Worm (Caenorhabditis elegans) whole organism, young adult: Measurements from ENCODE around the gene ccdc-149.

Source experiments
- B0261.1 ChIP-seq: sonication (generic microtip); optimal IDR thresholded peaks from 2 replicates; lab custom pipeline; 2016; ENCODE audit warnings: mild to moderate bottlenecking, missing genetic modification characterization, moderate library complexity, missing compliant biosample characterization
- D2030.7 ChIP-seq: fragments of 200-800 bp; sonication (Bioruptor generic); IDR thresholded peaks from 2 replicates; pipeline ENCODE4 v1.3.6; 2022; ENCODE audit warnings: missing genetic modification reagents, missing genetic modification characterization, missing compliant biosample characterization
- F10E7.11 ChIP-seq: sonication (generic microtip); optimal IDR thresholded peaks from 2 replicates; lab custom pipeline; 2017; ENCODE audit warnings: mild to moderate bottlenecking, missing genetic modification characterization, moderate library complexity, missing compliant biosample characterization
- F57A8.1 ChIP-seq: fragments of 200-800 bp; sonication (Bioruptor generic); optimal IDR thresholded peaks from 2 replicates; lab custom pipeline; 2018; ENCODE audit warnings: mild to moderate bottlenecking, missing genetic modification characterization, moderate library complexity, missing compliant biosample characterization
- K12H6.12 ChIP-seq: fragments of 200-800 bp; sonication (Bioruptor generic); optimal IDR thresholded peaks from 2 replicates; lab custom pipeline; 2018; ENCODE audit warnings: mild to moderate bottlenecking, missing genetic modification characterization, missing compliant biosample characterization
- Y53G8AR.9 ChIP-seq: fragments of 200-800 bp; sonication (Bioruptor generic); conservative IDR thresholded peaks from 2 replicates; pipeline ENCODE4 v1.3.6; 2022; ENCODE audit warnings: missing genetic modification reagents, missing genetic modification characterization, missing compliant biosample characterization
- Y56A3A.18 ChIP-seq: fragments of 200-800 bp; sonication (Bioruptor generic); IDR thresholded peaks from 2 replicates; pipeline ENCODE4 v1.3.6; 2022; ENCODE audit warnings: missing genetic modification reagents, missing genetic modification characterization, missing compliant biosample characterization
- akir-1 ChIP-seq: fragments of 200-800 bp; sonication (Bioruptor generic); optimal IDR thresholded peaks from 2 replicates; lab custom pipeline; 2018; ENCODE audit warnings: mild to moderate bottlenecking, missing genetic modification characterization, moderate library complexity, missing compliant biosample characterization
- atf-7 ChIP-seq: sonication (generic microtip); optimal IDR thresholded peaks from 2 replicates; lab custom pipeline; 2017; ENCODE audit warnings: mild to moderate bottlenecking, missing genetic modification characterization, missing compliant biosample characterization
- athp-1 ChIP-seq: sonication (generic microtip); optimal IDR thresholded peaks from 2 replicates; lab custom pipeline; 2017; ENCODE audit warnings: mild to moderate bottlenecking, missing genetic modification characterization, missing compliant biosample characterization
- attf-3 ChIP-seq: fragments of 200-800 bp; sonication (Bioruptor generic); conservative IDR thresholded peaks from 2 replicates; pipeline ENCODE4 v1.3.6; 2022; ENCODE audit warnings: missing genetic modification reagents, missing genetic modification characterization, missing compliant biosample characterization
- cebp-1 ChIP-seq, 2 experiments: fragments of 200-800 bp in 1 of 2; sonication (Bioruptor generic) in 1 of 2; sonication (generic microtip) in 1 of 2; IDR thresholded peaks in 1 of 2; optimal IDR thresholded peaks in 1 of 2; 2 replicates each; pipeline versions ENCODE4 v1.3.6 to Lab custom; 2017 to 2022; ENCODE audit warnings: missing compliant biosample characterization in 2 of 2, missing genetic modification characterization in 2 of 2, mild to moderate bottlenecking in 1 of 2, missing genetic modification reagents in 1 of 2, moderate library complexity in 1 of 2
- cebp-2 ChIP-seq: fragments of 200-800 bp; sonication (Bioruptor generic); IDR thresholded peaks from 2 replicates; pipeline ENCODE4 v1.3.6; 2022; ENCODE audit warnings: missing genetic modification characterization, missing compliant biosample characterization
- ceh-100 ChIP-seq: fragments of 200-800 bp; sonication (Bioruptor generic); IDR thresholded peaks from 2 replicates; pipeline ENCODE4 v1.3.6; 2022; ENCODE audit warnings: missing genetic modification reagents, missing genetic modification characterization, missing compliant biosample characterization
- ceh-58 ChIP-seq: fragments of 200-800 bp; sonication (Bioruptor generic); IDR thresholded peaks from 2 replicates; pipeline ENCODE4 v1.3.6; 2022; ENCODE audit warnings: missing genetic modification characterization, missing compliant biosample characterization
- ceh-91 ChIP-seq: fragments of 200-800 bp; sonication (Bioruptor generic); IDR thresholded peaks from 2 replicates; pipeline ENCODE4 v1.3.6; 2022; ENCODE audit warnings: missing genetic modification reagents, missing genetic modification characterization, missing compliant biosample characterization
- die-1 ChIP-seq: sonication (generic microtip); optimal IDR thresholded peaks from 2 replicates; lab custom pipeline; 2016; ENCODE audit warnings: missing genotype, mild to moderate bottlenecking, missing genetic modification characterization, missing compliant biosample characterization
- dox-1 ChIP-seq: fragments of 200-800 bp; sonication (Bioruptor generic); IDR thresholded peaks from 2 replicates; pipeline ENCODE4 v1.3.6; 2022; ENCODE audit warnings: missing genetic modification reagents, missing genetic modification characterization, missing compliant biosample characterization
- dpl-1 ChIP-seq: fragments of 150-350 bp; optimal IDR thresholded peaks from 2 replicates; lab custom pipeline; 2014; ENCODE audit warnings: missing biosample characterization, missing genetic modification reagents, missing genetic modification characterization
- efl-1 ChIP-seq: fragments of 150-350 bp; optimal IDR thresholded peaks from 2 replicates; lab custom pipeline; 2014; ENCODE audit warnings: missing biosample characterization, missing genetic modification reagents, missing genetic modification characterization
- egrh-3 ChIP-seq: fragments of 200-800 bp; sonication (Bioruptor generic); IDR thresholded peaks from 2 replicates; pipeline ENCODE4 v1.3.6; 2022; ENCODE audit warnings: missing genetic modification reagents, missing genetic modification characterization, missing compliant biosample characterization
- ets-4 ChIP-seq: fragments of 200-800 bp; sonication (Bioruptor generic); optimal IDR thresholded peaks from 2 replicates; lab custom pipeline; 2018; ENCODE audit warnings: mild to moderate bottlenecking, missing genetic modification characterization, missing compliant biosample characterization
- fkh-3 ChIP-seq: sonication (generic microtip); optimal IDR thresholded peaks from 2 replicates; lab custom pipeline; 2016; ENCODE audit warnings: mild to moderate bottlenecking, missing genetic modification characterization, missing compliant biosample characterization
- him-1 ChIP-seq: sonication (generic microtip); optimal IDR thresholded peaks from 2 replicates; lab custom pipeline; 2016; ENCODE audit warnings: missing genotype, missing genetic modification reagents, missing genetic modification characterization, missing compliant biosample characterization
- hsf-1 ChIP-seq: fragments of 200-800 bp; sonication (Bioruptor generic); IDR thresholded peaks from 2 replicates; pipeline ENCODE4 v1.3.6; 2022; ENCODE audit warnings: missing genetic modification reagents, missing genetic modification characterization, missing compliant biosample characterization
- lag-1 ChIP-seq: fragments of 200-800 bp; sonication (Bioruptor generic); IDR thresholded peaks from 2 replicates; pipeline ENCODE4 v1.3.6; 2022; ENCODE audit warnings: missing genetic modification reagents, missing genetic modification characterization, missing compliant biosample characterization
- let-607 ChIP-seq, 2 experiments: fragments of 200-800 bp in 1 of 2; sonication (Bioruptor generic) in 1 of 2; sonication (generic microtip) in 1 of 2; optimal IDR thresholded peaks; 2 replicates each; lab custom pipeline; 2016 to 2018; ENCODE audit warnings: mild to moderate bottlenecking in 2 of 2, missing compliant biosample characterization in 2 of 2, missing genetic modification characterization in 2 of 2, moderate library complexity in 2 of 2, missing genotype in 1 of 2
- lin-35 ChIP-seq, 3 experiments: fragments of 150-350 bp in 2 of 3; sonication (generic microtip) in 1 of 3; optimal IDR thresholded peaks; 2 replicates each; lab custom pipeline; 2014 to 2018; ENCODE audit warnings: missing biosample characterization in 3 of 3, missing genetic modification characterization in 3 of 3, missing genetic modification reagents in 3 of 3
- lsl-1 ChIP-seq: fragments of 200-800 bp; sonication (Bioruptor generic); optimal IDR thresholded peaks from 2 replicates; lab custom pipeline; 2018; ENCODE audit warnings: mild to moderate bottlenecking, missing genetic modification characterization, moderate library complexity, missing compliant biosample characterization
- madf-10 ChIP-seq: sonication (generic microtip); optimal IDR thresholded peaks from 2 replicates; lab custom pipeline; 2016; ENCODE audit warnings: mild to moderate bottlenecking, missing genetic modification characterization, missing compliant biosample characterization
- madf-3 ChIP-seq: fragments of 200-800 bp; sonication (Bioruptor generic); IDR thresholded peaks from 2 replicates; pipeline ENCODE4 v1.3.6; 2022; ENCODE audit warnings: missing genetic modification reagents, missing genetic modification characterization, missing compliant biosample characterization
- madf-6 ChIP-seq: fragments of 200-800 bp; sonication (Bioruptor generic); IDR thresholded peaks from 2 replicates; pipeline ENCODE4 v1.3.6; 2022; ENCODE audit warnings: missing genetic modification reagents, missing genetic modification characterization, missing compliant biosample characterization
- madf-8 ChIP-seq: fragments of 200-800 bp; sonication (Bioruptor generic); conservative IDR thresholded peaks from 2 replicates; pipeline ENCODE4 v1.3.6; 2022; ENCODE audit warnings: missing genetic modification reagents, missing genetic modification characterization, missing compliant biosample characterization
- mcd-1 ChIP-seq: fragments of 200-800 bp; sonication (Bioruptor generic); IDR thresholded peaks from 2 replicates; pipeline ENCODE4 v1.3.6; 2022; ENCODE audit warnings: missing genetic modification reagents, missing genetic modification characterization, missing compliant biosample characterization
- mel-28 ChIP-seq: sonication (generic microtip); optimal IDR thresholded peaks from 2 replicates; lab custom pipeline; 2016; ENCODE audit warnings: borderline replicate concordance, mild to moderate bottlenecking, missing genetic modification characterization, missing compliant biosample characterization
- nhr-120 ChIP-seq: fragments of 200-800 bp; sonication (Bioruptor generic); IDR thresholded peaks from 2 replicates; pipeline ENCODE4 v1.3.6; 2022; ENCODE audit warnings: missing genetic modification characterization, missing compliant biosample characterization
- nhr-80 ChIP-seq: sonication (generic microtip); optimal IDR thresholded peaks from 2 replicates; lab custom pipeline; 2016; ENCODE audit warnings: missing genetic modification characterization, missing compliant biosample characterization
- snpc-1.1 ChIP-seq: sonication (generic microtip); optimal IDR thresholded peaks from 2 replicates; lab custom pipeline; 2017; ENCODE audit warnings: missing genetic modification characterization, mild to moderate bottlenecking, missing compliant biosample characterization, antibody characterized with exemption, moderate library complexity, missing genotype, missing genetic modification reagents; ENCODE audit not compliant: insufficient read depth
- snpc-1.3 ChIP-seq: sonication (generic microtip); optimal IDR thresholded peaks from 2 replicates; lab custom pipeline; 2017; ENCODE audit warnings: missing genetic modification characterization, mild to moderate bottlenecking, missing compliant biosample characterization, antibody characterized with exemption, moderate library complexity, missing genotype, missing genetic modification reagents; ENCODE audit not compliant: insufficient read depth
- snpc-3.4 ChIP-seq: sonication (generic microtip); optimal IDR thresholded peaks from 2 replicates; lab custom pipeline; 2017; ENCODE audit warnings: missing genetic modification characterization, mild to moderate bottlenecking, missing compliant biosample characterization, antibody characterized with exemption, moderate library complexity, missing genotype, missing genetic modification reagents
- snpc-4 ChIP-seq, 5 experiments: fragments of 150-350 bp in 1 of 5; sonication (generic microtip) in 4 of 5; optimal IDR thresholded peaks; 2 replicates each; lab custom pipeline; 2014 to 2018; ENCODE audit warnings: missing genetic modification characterization in 5 of 5, missing biosample characterization in 3 of 5, antibody characterized with exemption in 2 of 5, mild to moderate bottlenecking in 2 of 5, missing compliant biosample characterization in 2 of 5, missing genotype in 2 of 5, moderate library complexity in 2 of 5, missing genetic modification reagents in 1 of 5
- tbp1 ChIP-seq: fragments of 200-800 bp; sonication (Bioruptor generic); optimal IDR thresholded peaks from 2 replicates; lab custom pipeline; 2018; ENCODE audit warnings: mild to moderate bottlenecking, missing genetic modification characterization, missing compliant biosample characterization
- ztf-18 ChIP-seq: sonication (generic microtip); optimal IDR thresholded peaks from 2 replicates; lab custom pipeline; 2016; ENCODE audit warnings: missing genotype, mild to moderate bottlenecking, missing genetic modification characterization, missing compliant biosample characterization
- ztf-22 ChIP-seq: fragments of 200-800 bp; sonication (Bioruptor generic); optimal IDR thresholded peaks from 2 replicates; lab custom pipeline; 2018; ENCODE audit warnings: mild to moderate bottlenecking, missing genetic modification characterization, moderate library complexity, missing compliant biosample characterization
- ztf-6 ChIP-seq: fragments of 200-800 bp; sonication (Bioruptor generic); IDR thresholded peaks from 2 replicates; pipeline ENCODE4 v1.3.6; 2022; ENCODE audit warnings: missing genetic modification reagents, missing genetic modification characterization, missing compliant biosample characterization

The ccdc-149 gene

DNA sequence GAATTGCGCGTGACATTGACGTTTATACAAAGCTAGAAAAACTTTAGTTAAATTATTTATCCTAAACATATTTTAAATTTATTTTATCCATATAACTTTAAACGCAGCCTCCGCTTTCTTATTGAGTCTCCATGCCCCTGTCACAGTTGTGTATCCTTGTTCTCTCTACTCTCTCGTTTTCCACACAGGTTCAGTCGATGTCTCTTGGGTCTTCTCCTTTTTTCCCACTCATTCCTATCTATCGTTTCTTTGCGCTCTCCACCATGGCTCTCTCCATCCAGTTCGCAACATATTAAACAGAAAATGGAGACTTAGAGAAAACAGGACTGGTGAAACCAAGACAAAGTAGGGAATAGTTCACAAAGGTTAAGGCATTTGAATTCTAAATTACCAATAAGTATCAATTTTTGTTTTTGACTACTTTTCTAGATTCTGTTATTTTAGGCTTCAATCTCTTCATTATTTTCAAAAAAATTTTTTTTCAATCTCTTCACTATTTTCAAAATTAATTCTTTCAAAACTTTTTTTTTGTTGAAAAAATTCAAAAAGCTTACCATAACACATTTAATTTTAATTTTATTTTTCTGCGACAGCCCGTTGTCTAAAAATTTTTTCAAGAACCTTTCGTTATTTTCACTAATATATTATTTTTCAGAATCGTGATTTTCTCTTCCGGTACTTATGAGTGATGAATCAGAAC is 11.0 kb upstream of the ccdc-149 start, which contains the start of gene sdc-2 (continued):
- TF ChIP-seq tbp1 (peak; percentile 64), mcd-1 (GFP tag; lab: Robert Waterston, UW) (no peak; the same call in 1 of the 2 replicates), B0261.1 (tag; lab: Kevin White, UChicago) (peak; percentile 22), ztf-22 (GFP tag; lab: Kevin White, UChicago) (no peak), cebp-2 (GFP tag; lab: Robert Waterston, UW) (no peak), let-607 (tag; optimal IDR thresholded peaks at IDR 0.05; lab: Kevin White, UChicago) (peak in 1 of 2 experiments; percentile 5), ceh-91 (GFP tag; lab: Robert Waterston, UW) (no peak), F57A8.1 (GFP tag; lab: Kevin White, UChicago) (no peak), snpc-4 (GFP tag; optimal IDR thresholded peaks at IDR 0.05; lab: Kevin White, UChicago) (no peak), snpc-4 (tag; optimal IDR thresholded peaks at IDR 0.05; lab: Kevin White, UChicago) (peak in 2 of 4 experiments; percentile 3 to 38), lin-35 (GFP tag; optimal IDR thresholded peaks at IDR 0.05; lab: Kevin White, UChicago) (peak in 1 of 3 experiments; percentile 83), lag-1 (GFP tag; lab: Robert Waterston, UW) (no peak), mel-28 (tag; lab: Kevin White, UChicago) (no peak), snpc-3.4 (tag; lab: Kevin White, UChicago) (no peak), D2030.7 (no peak), snpc-1.3 (tag; lab: Kevin White, UChicago) (no peak), hsf-1 (GFP tag; lab: Robert Waterston, UW) (no peak), snpc-1.1 (no peak), ztf-6 (no peak), madf-10 (no peak), fkh-3 (tag; lab: Kevin White, UChicago) (no peak), cebp-1 (GFP tag; IDR thresholded peaks at IDR 0.05; lab: Robert Waterston, UW) (no peak), cebp-1 (tag; optimal IDR thresholded peaks at IDR 0.05; lab: Kevin White, UChicago) (peak; percentile 84), madf-6 (no peak), Y53G8AR.9 (GFP tag; lab: Robert Waterston, UW) (no peak), Y56A3A.18 (GFP tag; lab: Robert Waterston, UW) (peak; percentile 81; the same call in 1 of the 2 replicates), nhr-120 (GFP tag; lab: Robert Waterston, UW) (no peak), ztf-18 (no peak), dpl-1 (GFP tag; lab: Kevin White, UChicago) (no peak), lsl-1 (GFP tag; lab: Kevin White, UChicago) (no peak), egrh-3 (GFP tag; lab: Robert Waterston, UW) (no peak), madf-8 (GFP tag; lab: Robert Waterston, UW) (no peak), F10E7.11 (tag; lab: Kevin White, UChicago) (no peak), ceh-100 (GFP tag; lab: Robert Waterston, UW) (no peak), attf-3 (no peak), athp-1 (tag; lab: Kevin White, UChicago) (no peak)

DNA sequence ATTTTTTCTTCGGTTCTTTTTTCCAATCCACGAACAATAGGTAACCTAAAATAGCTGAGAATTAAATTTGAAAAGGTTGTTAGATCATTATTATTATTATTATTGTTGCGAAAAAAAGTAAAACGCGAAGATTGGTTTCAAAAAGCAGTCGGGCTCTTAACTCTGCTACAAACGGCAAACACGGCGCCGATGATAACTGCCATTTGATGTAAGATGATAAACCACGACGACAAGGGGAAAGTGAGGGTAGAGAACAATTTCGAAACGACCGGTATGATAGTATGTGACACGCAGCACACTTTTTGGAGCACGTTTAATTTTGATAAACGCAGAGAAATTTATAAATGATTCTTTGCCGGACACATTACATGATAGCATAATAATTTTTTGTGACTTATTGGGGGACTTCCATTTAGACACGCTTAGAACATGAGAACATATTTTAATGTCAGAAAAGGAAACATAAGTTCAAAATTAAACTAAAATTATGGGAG is 7.8 kb upstream of the ccdc-149 start, which contains the start of gene hpo-34:
Gene hpo-34, minus strand, starts transcription at position 51 of the 494 bp plus-strand sequence.
- TF ChIP-seq him-1 (tag; lab: Kevin White, UChicago) = no peak
- no peak for TF ChIP-seq madf-3 (GFP tag; lab: Robert Waterston, UW)
- TF ChIP-seq let-607 (tag; optimal IDR thresholded peaks at IDR 0.05; lab: Kevin White, UChicago) = peak; percentile 62 to 80
- no peak for TF ChIP-seq akir-1 (GFP tag; lab: Kevin White, UChicago)
- no peak for TF ChIP-seq cebp-2 (GFP tag; lab: Robert Waterston, UW)
- TF ChIP-seq cebp-1 (GFP tag; IDR thresholded peaks at IDR 0.05; lab: Robert Waterston, UW) = no peak; the same call in 1 of the 2 replicates
- TF ChIP-seq cebp-1 (tag; optimal IDR thresholded peaks at IDR 0.05; lab: Kevin White, UChicago) = peak; percentile 69
- TF ChIP-seq F10E7.11 (tag; lab: Kevin White, UChicago) = no peak
- TF ChIP-seq dox-1 (GFP tag; lab: Robert Waterston, UW) = peak; percentile 60
- peak; percentile 98 for TF ChIP-seq nhr-80 (tag; lab: Kevin White, UChicago)
- peak; percentile 41 for TF ChIP-seq atf-7 (tag; lab: Kevin White, UChicago)
- no peak for TF ChIP-seq K12H6.12 (tag; lab: Kevin White, UChicago)
- TF ChIP-seq ceh-58 (GFP tag; lab: Robert Waterston, UW) = no peak
- TF ChIP-seq efl-1 (GFP tag; lab: Kevin White, UChicago) = no peak
- TF ChIP-seq die-1 (tag; lab: Kevin White, UChicago) = no peak
- TF ChIP-seq ets-4 = peak; percentile 56
